Fruit fly (Drosophila melanogaster): ENCODE results near the gene Dus2.

Gene Dus2

dm6 chrX:14215834-14216233 lies 22.0 kb upstream of the Dus2 start (continued):
- no peak for TF ChIP-seq CG2129 (GFP tag; IDR thresholded peaks at IDR 0.05; ENCODE audit: partially characterized antibody)
- TF ChIP-seq H2.0 (GFP tag; IDR thresholded peaks at IDR 0.05) = no peak
- no peak for TF ChIP-seq CG18599 (GFP tag; optimal IDR thresholded peaks at IDR 0.05)
- no peak for TF ChIP-seq Nf-YA (GFP tag; IDR thresholded peaks at IDR 0.05)
- TF ChIP-seq CG6689 (GFP tag; IDR thresholded peaks at IDR 0.05) = no peak
- TF ChIP-seq CG12744 (GFP tag; optimal IDR thresholded peaks at IDR 0.05) = no peak
- no peak for TF ChIP-seq B-H1 (GFP tag; IDR thresholded peaks at IDR 0.05)
- TF ChIP-seq br (optimal IDR thresholded peaks at IDR 0.05) = no peak

dm6 chrX:14216844-14217243 lies 20.9 kb upstream of the Dus2 start:
- TF ChIP-seq gem (tag; optimal IDR thresholded peaks at IDR 0.05) (peak; percentile 42), CG7839 (tag; optimal IDR thresholded peaks at IDR 0.05) (peak; percentile 2), ATbp (GFP tag; optimal IDR thresholded peaks at IDR 0.05) (no peak), sob (GFP tag; IDR thresholded peaks at IDR 0.05) (no peak), CG14014 (GFP tag; IDR thresholded peaks at IDR 0.05) (0 out of 2 replicates have a peak, but pooled peaks have one; percentile 21), Med (GFP tag) (peak; percentile 16), wdn (GFP tag; IDR thresholded peaks at IDR 0.05) (no peak), CG2678 (tag; optimal IDR thresholded peaks at IDR 0.05) (peak; percentile 18), CG11504 (tag; optimal IDR thresholded peaks at IDR 0.05) (peak; percentile 23), Doc3 (GFP tag; IDR thresholded peaks at IDR 0.05; ENCODE audit: partially characterized antibody) (no peak), Hr51 (GFP tag; optimal IDR thresholded peaks at IDR 0.05) (peak in 1 of 2 experiments; percentile 15), Adf1 (GFP tag; IDR thresholded peaks at IDR 0.05) (no peak), ro (GFP tag; IDR thresholded peaks at IDR 0.05) (no peak), B-H1 (GFP tag; IDR thresholded peaks at IDR 0.05) (no peak), CG30403 (GFP tag; optimal IDR thresholded peaks at IDR 0.05) (peak; percentile 8), lab (GFP tag; optimal IDR thresholded peaks at IDR 0.05) (peak; percentile 1), Sox102F (GFP tag; optimal IDR thresholded peaks at IDR 0.05) (peak; percentile 12)

dm6 chrX:14218045-14218483 lies 19.7 kb upstream of the Dus2 start:
- peak; percentile 73 to 81 for TF ChIP-seq chif (GFP tag; optimal IDR thresholded peaks at IDR 0.05)
- TF ChIP-seq CG8359 (GFP tag; optimal IDR thresholded peaks at IDR 0.05; ENCODE audit: borderline replicate concordance) = peak; percentile 74
- peak; percentile 80 for TF ChIP-seq CG2889 (GFP tag; IDR thresholded peaks at IDR 0.05)
- peak; percentile 53 for TF ChIP-seq da (GFP tag; optimal IDR thresholded peaks at IDR 0.05)
- no peak for TF ChIP-seq Dp (GFP tag; optimal IDR thresholded peaks at IDR 0.05)
- TF ChIP-seq HLH54F (GFP tag; optimal IDR thresholded peaks at IDR 0.05) = peak; percentile 65
- no peak for TF ChIP-seq CG6791 (GFP tag; IDR thresholded peaks at IDR 0.05; ENCODE audit: partially characterized antibody)
- peak; percentile 90 for TF ChIP-seq CoRest (tag; optimal IDR thresholded peaks at IDR 0.05)
- 0 out of 2 replicates have a peak, but pooled peaks have one; percentile 42 for TF ChIP-seq dan (GFP tag; IDR thresholded peaks at IDR 0.05)
- TF ChIP-seq ranshi (GFP tag; IDR thresholded peaks at IDR 0.05) = peak; percentile 91
- peak; percentile 86 for TF ChIP-seq gcm (GFP tag; optimal IDR thresholded peaks at IDR 0.05)
- peak; percentile 28 for TF ChIP-seq CG10565 (GFP tag; optimal IDR thresholded peaks at IDR 0.05)
- TF ChIP-seq CG15269 (tag; optimal IDR thresholded peaks at IDR 0.05) = peak; percentile 92
- TF ChIP-seq p53 (GFP tag; optimal IDR thresholded peaks at IDR 0.05) = peak; percentile 25
- peak; percentile 37 for TF ChIP-seq jumu (GFP tag; optimal IDR thresholded peaks at IDR 0.05)
- peak; percentile 44 for TF ChIP-seq CG4707 (GFP tag; optimal IDR thresholded peaks at IDR 0.05)
- TF ChIP-seq nau (GFP tag; optimal IDR thresholded peaks at IDR 0.05) = peak; percentile 81
- peak; percentile 69 for TF ChIP-seq CG17568 (GFP tag; optimal IDR thresholded peaks at IDR 0.05)
- TF ChIP-seq CG15011 (GFP tag; optimal IDR thresholded peaks at IDR 0.05) = peak; percentile 80
- TF ChIP-seq CG15601 (tag; optimal IDR thresholded peaks at IDR 0.05) = peak; percentile 83
- no peak for TF ChIP-seq Sin3A (optimal IDR thresholded peaks at IDR 0.05)
- peak; percentile 65 for TF ChIP-seq CG11696 (GFP tag; IDR thresholded peaks at IDR 0.05)
- peak; percentile 81 for TF ChIP-seq HHEX (GFP tag; optimal IDR thresholded peaks at IDR 0.05)
- peak; percentile 90 for TF ChIP-seq CG17829 (tag; optimal IDR thresholded peaks at IDR 0.05)
- TF ChIP-seq CG18764 (GFP tag; optimal IDR thresholded peaks at IDR 0.05) = peak; percentile 73

Data from whole organism, embryonic.